Worm (Caenorhabditis elegans) whole organism, L2 larva: Measurements from ENCODE around the gene rimb-1.

Experiments used
- alr-1 ChIP-seq: fragments of 150-350 bp; optimal IDR thresholded peaks from 2 replicates; lab custom pipeline; 2014; ENCODE audit warnings: missing biosample characterization, missing genetic modification characterization
- ceh-82 ChIP-seq: fragments of 150-350 bp; optimal IDR thresholded peaks from 2 replicates; lab custom pipeline; 2014; ENCODE audit warnings: missing biosample characterization, missing genetic modification characterization
- lin-11 ChIP-seq: fragments of 150-350 bp; sonication (generic microtip); optimal IDR thresholded peaks from 2 replicates; lab custom pipeline; 2014; ENCODE audit warnings: missing biosample characterization, missing genetic modification characterization, inconsistent platforms, mixed read lengths
- nhr-12 ChIP-seq: fragments of 150-350 bp; optimal IDR thresholded peaks from 2 replicates; lab custom pipeline; 2014; ENCODE audit warnings: missing biosample characterization, missing genetic modification characterization
- nhr-25 ChIP-seq: fragments of 150-350 bp; sonication (generic microtip); optimal IDR thresholded peaks from 3 replicates; lab custom pipeline; 2014; ENCODE audit warnings: missing biosample characterization, missing genetic modification characterization
- nhr-77 ChIP-seq: fragments of 150-350 bp; optimal IDR thresholded peaks from 2 replicates; lab custom pipeline; 2014; ENCODE audit warnings: missing biosample characterization, missing genetic modification characterization
- snpc-4 ChIP-seq: fragments of 150-350 bp; optimal IDR thresholded peaks from 2 replicates; lab custom pipeline; 2014; ENCODE audit warnings: missing biosample characterization, missing genetic modification characterization
- ztf-11 ChIP-seq: sonication (generic microtip); optimal IDR thresholded peaks from 2 replicates; lab custom pipeline; 2017; ENCODE audit warnings: missing biosample characterization, missing genetic modification characterization

DNA sequence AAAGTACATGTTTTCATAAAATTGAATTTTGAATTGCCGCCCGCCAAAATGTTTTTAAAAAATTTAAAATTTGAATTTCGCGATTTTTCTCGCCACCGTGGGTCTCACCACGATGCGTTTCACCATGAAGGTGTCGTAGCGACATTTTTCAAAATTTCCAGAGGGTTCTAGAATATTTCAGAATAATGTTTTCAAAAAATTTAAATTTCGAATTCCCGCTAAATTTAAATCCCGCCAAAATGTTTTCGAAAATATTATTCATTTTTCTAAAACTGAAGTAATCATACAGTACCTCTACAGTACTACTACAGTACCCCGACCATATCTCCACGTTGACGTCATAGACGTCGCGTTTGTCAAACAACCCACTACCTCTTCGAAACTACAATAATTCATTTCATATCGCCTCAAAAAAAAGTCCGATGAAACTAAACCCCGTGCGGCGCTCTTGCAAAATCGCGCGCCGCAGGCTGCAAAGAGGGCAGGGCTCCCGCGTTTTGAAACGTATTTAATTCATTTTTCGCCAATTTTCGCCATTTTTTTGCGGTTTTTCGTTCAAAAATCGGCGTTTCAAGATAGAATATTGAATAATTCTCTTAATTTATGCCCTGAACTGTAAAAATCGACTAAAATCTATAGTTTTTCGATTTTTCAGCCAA is 36.3 kb downstream of the rimb-1 start, which contains the start of the genes pvf-1 and Y39A3CL.7:
- no peak for TF ChIP-seq nhr-25
- no peak for TF ChIP-seq nhr-12
- no peak for TF ChIP-seq alr-1 (tag; lab: Kevin White, UChicago)
- no peak for TF ChIP-seq ztf-11 (tag; lab: Kevin White, UChicago)
- no peak for TF ChIP-seq lin-11 (tag; lab: Kevin White, UChicago)
- no peak for TF ChIP-seq snpc-4
- no peak for TF ChIP-seq ceh-82
- TF ChIP-seq nhr-77 (tag; lab: Kevin White, UChicago) = no peak
